Fruit fly (Drosophila melanogaster): ENCODE measurements around the gene Rhau.

- TF ChIP-seq Pif1A (GFP tag; optimal IDR thresholded peaks at IDR 0.05) (no peak), CG13204 (GFP tag; optimal IDR thresholded peaks at IDR 0.05) (no peak), EcR (GFP tag; optimal IDR thresholded peaks at IDR 0.05) (no peak), fd96Ca (GFP tag; IDR thresholded peaks at IDR 0.05) (no peak), CG4496 (GFP tag; IDR thresholded peaks at IDR 0.05) (no peak), CG10348 (GFP tag; IDR thresholded peaks at IDR 0.05) (no peak), CG32121 (GFP tag; IDR thresholded peaks at IDR 0.05) (no peak), Snoo (tag; optimal IDR thresholded peaks at IDR 0.05) (no peak), Ets98B (GFP tag; IDR thresholded peaks at IDR 0.05) (no peak), CG8159 (tag; optimal IDR thresholded peaks at IDR 0.05) (no peak), CG9948 (tag; optimal IDR thresholded peaks at IDR 0.05) (no peak)
Measured at dm6 chr2L:20783908-20784307, 26.1 kb upstream of the Rhau start.
